Worm (Caenorhabditis elegans) whole organism, young adult: ENCODE measurements around the gene haf-1.

Source experiments
- D2030.7 ChIP-seq: fragments of 200-800 bp; sonication (Bioruptor generic); IDR thresholded peaks from 2 replicates; pipeline ENCODE4 v1.3.6; 2022; ENCODE audit warnings: missing genetic modification reagents, missing genetic modification characterization, missing compliant biosample characterization
- F23B12.7 ChIP-seq: sonication (generic microtip); optimal IDR thresholded peaks from 2 replicates; lab custom pipeline; 2017; ENCODE audit warnings: missing genetic modification characterization, mild to moderate bottlenecking, missing compliant biosample characterization, antibody characterized with exemption, moderate library complexity; ENCODE audit not compliant: insufficient read depth
- T07F8.4 ChIP-seq: sonication (generic microtip); optimal IDR thresholded peaks from 2 replicates; lab custom pipeline; 2016; ENCODE audit warnings: mild to moderate bottlenecking, missing genetic modification characterization, moderate library complexity, missing compliant biosample characterization
- Y79H2A.3 ChIP-seq: fragments of 200-800 bp; sonication (Bioruptor generic); conservative IDR thresholded peaks from 2 replicates; pipeline ENCODE4 v1.3.6; 2022; ENCODE audit warnings: missing genetic modification reagents, missing genetic modification characterization, missing compliant biosample characterization
- Y95B8A.8 ChIP-seq: fragments of 200-800 bp; sonication (Bioruptor generic); IDR thresholded peaks from 2 replicates; pipeline ENCODE4 v1.3.6; 2022; ENCODE audit warnings: missing genetic modification reagents, missing genetic modification characterization, missing compliant biosample characterization
- ZK185.1 ChIP-seq: sonication (generic microtip); optimal IDR thresholded peaks from 2 replicates; lab custom pipeline; 2016; ENCODE audit warnings: mild to moderate bottlenecking, missing genetic modification characterization, missing compliant biosample characterization; ENCODE audit not compliant: poor library complexity, severe bottlenecking
- attf-3 ChIP-seq: fragments of 200-800 bp; sonication (Bioruptor generic); conservative IDR thresholded peaks from 2 replicates; pipeline ENCODE4 v1.3.6; 2022; ENCODE audit warnings: missing genetic modification reagents, missing genetic modification characterization, missing compliant biosample characterization
- bed-1 ChIP-seq: fragments of 200-800 bp; sonication (Bioruptor generic); IDR thresholded peaks from 2 replicates; pipeline ENCODE4 v1.3.6; 2022; ENCODE audit warnings: missing genetic modification reagents, missing genetic modification characterization, missing compliant biosample characterization
- bed-2 ChIP-seq: fragments of 200-800 bp; sonication (Bioruptor generic); IDR thresholded peaks from 2 replicates; pipeline ENCODE4 v1.3.6; 2022; ENCODE audit warnings: missing genetic modification reagents, missing genetic modification characterization, missing compliant biosample characterization
- cebp-1 ChIP-seq, 2 experiments: fragments of 200-800 bp in 1 of 2; sonication (Bioruptor generic) in 1 of 2; sonication (generic microtip) in 1 of 2; IDR thresholded peaks in 1 of 2; optimal IDR thresholded peaks in 1 of 2; 2 replicates each; pipeline versions ENCODE4 v1.3.6 to Lab custom; 2017 to 2022; ENCODE audit warnings: missing compliant biosample characterization in 2 of 2, missing genetic modification characterization in 2 of 2, mild to moderate bottlenecking in 1 of 2, missing genetic modification reagents in 1 of 2, moderate library complexity in 1 of 2
- ceh-40 ChIP-seq: fragments of 200-800 bp; sonication (Bioruptor generic); IDR thresholded peaks from 2 replicates; pipeline ENCODE4 v1.3.6; 2022; ENCODE audit warnings: missing genetic modification characterization, missing compliant biosample characterization
- chd-7 ChIP-seq: sonication (generic microtip); optimal IDR thresholded peaks from 2 replicates; lab custom pipeline; 2016; ENCODE audit warnings: mild to moderate bottlenecking, missing genetic modification characterization, moderate library complexity, missing compliant biosample characterization
- die-1 ChIP-seq: sonication (generic microtip); optimal IDR thresholded peaks from 2 replicates; lab custom pipeline; 2016; ENCODE audit warnings: missing genotype, mild to moderate bottlenecking, missing genetic modification characterization, missing compliant biosample characterization
- dox-1 ChIP-seq: fragments of 200-800 bp; sonication (Bioruptor generic); IDR thresholded peaks from 2 replicates; pipeline ENCODE4 v1.3.6; 2022; ENCODE audit warnings: missing genetic modification reagents, missing genetic modification characterization, missing compliant biosample characterization
- dpl-1 ChIP-seq: fragments of 150-350 bp; optimal IDR thresholded peaks from 2 replicates; lab custom pipeline; 2014; ENCODE audit warnings: missing biosample characterization, missing genetic modification reagents, missing genetic modification characterization
- egl-18 ChIP-seq: fragments of 200-800 bp; sonication (Bioruptor generic); IDR thresholded peaks from 2 replicates; pipeline ENCODE4 v1.3.6; 2022; ENCODE audit warnings: missing genetic modification reagents, missing genetic modification characterization, missing compliant biosample characterization
- egl-44 ChIP-seq: fragments of 200-800 bp; sonication (Bioruptor generic); IDR thresholded peaks from 2 replicates; pipeline ENCODE4 v1.3.6; 2022; ENCODE audit warnings: missing genetic modification reagents, missing genetic modification characterization, missing compliant biosample characterization
- egrh-3 ChIP-seq: fragments of 200-800 bp; sonication (Bioruptor generic); IDR thresholded peaks from 2 replicates; pipeline ENCODE4 v1.3.6; 2022; ENCODE audit warnings: missing genetic modification reagents, missing genetic modification characterization, missing compliant biosample characterization
- hmg-1.2 ChIP-seq: fragments of 200-800 bp; sonication (Bioruptor generic); IDR thresholded peaks from 2 replicates; pipeline ENCODE4 v1.3.6; 2022; ENCODE audit warnings: missing genetic modification reagents, missing genetic modification characterization, missing compliant biosample characterization
- hmg-20 ChIP-seq: fragments of 200-800 bp; sonication (Bioruptor generic); IDR thresholded peaks from 2 replicates; pipeline ENCODE4 v1.3.6; 2022; ENCODE audit warnings: missing genetic modification reagents, missing genetic modification characterization, missing compliant biosample characterization
- lag-1 ChIP-seq: fragments of 200-800 bp; sonication (Bioruptor generic); IDR thresholded peaks from 2 replicates; pipeline ENCODE4 v1.3.6; 2022; ENCODE audit warnings: missing genetic modification reagents, missing genetic modification characterization, missing compliant biosample characterization
- lin-40 ChIP-seq: sonication (generic microtip); optimal IDR thresholded peaks from 2 replicates; lab custom pipeline; 2016; ENCODE audit warnings: missing genetic modification characterization, mild to moderate bottlenecking, missing compliant biosample characterization, missing genotype, missing genetic modification reagents
- lin-54 ChIP-seq: fragments of 200-800 bp; sonication (Bioruptor generic); optimal IDR thresholded peaks from 2 replicates; lab custom pipeline; 2018; ENCODE audit warnings: mild to moderate bottlenecking, missing genetic modification characterization, missing compliant biosample characterization
- madf-3 ChIP-seq: fragments of 200-800 bp; sonication (Bioruptor generic); IDR thresholded peaks from 2 replicates; pipeline ENCODE4 v1.3.6; 2022; ENCODE audit warnings: missing genetic modification reagents, missing genetic modification characterization, missing compliant biosample characterization
- mes-4 ChIP-seq: sonication (generic microtip); optimal IDR thresholded peaks from 2 replicates; lab custom pipeline; 2016; ENCODE audit warnings: missing genotype, missing genetic modification characterization, missing compliant biosample characterization
- mxl-1 ChIP-seq: sonication (generic microtip); optimal IDR thresholded peaks from 2 replicates; lab custom pipeline; 2016; ENCODE audit warnings: missing genetic modification characterization, missing compliant biosample characterization
- nhr-120 ChIP-seq: fragments of 200-800 bp; sonication (Bioruptor generic); IDR thresholded peaks from 2 replicates; pipeline ENCODE4 v1.3.6; 2022; ENCODE audit warnings: missing genetic modification characterization, missing compliant biosample characterization
- rcor-1 ChIP-seq: fragments of 200-800 bp; sonication (Bioruptor generic); IDR thresholded peaks from 2 replicates; pipeline ENCODE4 v1.3.6; 2022; ENCODE audit warnings: missing genetic modification reagents, missing genetic modification characterization, missing compliant biosample characterization
- snpc-1.3 ChIP-seq: sonication (generic microtip); optimal IDR thresholded peaks from 2 replicates; lab custom pipeline; 2017; ENCODE audit warnings: missing genetic modification characterization, mild to moderate bottlenecking, missing compliant biosample characterization, antibody characterized with exemption, moderate library complexity, missing genotype, missing genetic modification reagents; ENCODE audit not compliant: insufficient read depth
- somi-1 ChIP-seq: fragments of 200-800 bp; sonication (Bioruptor generic); optimal IDR thresholded peaks from 2 replicates; lab custom pipeline; 2018; ENCODE audit warnings: mild to moderate bottlenecking, missing genetic modification characterization, missing compliant biosample characterization
- unc-62 ChIP-seq: fragments of 150-350 bp; optimal IDR thresholded peaks from 2 replicates; lab custom pipeline; 2014; ENCODE audit warnings: missing biosample characterization, missing genetic modification reagents, missing genetic modification characterization
- ztf-18 ChIP-seq: sonication (generic microtip); optimal IDR thresholded peaks from 2 replicates; lab custom pipeline; 2016; ENCODE audit warnings: missing genotype, mild to moderate bottlenecking, missing genetic modification characterization, missing compliant biosample characterization
- ztf-22 ChIP-seq: fragments of 200-800 bp; sonication (Bioruptor generic); optimal IDR thresholded peaks from 2 replicates; lab custom pipeline; 2018; ENCODE audit warnings: mild to moderate bottlenecking, missing genetic modification characterization, moderate library complexity, missing compliant biosample characterization
- ztf-25 ChIP-seq: fragments of 200-800 bp; sonication (Bioruptor generic); IDR thresholded peaks from 2 replicates; pipeline ENCODE4 v1.3.6; 2022; ENCODE audit warnings: missing genetic modification reagents, missing genetic modification characterization, missing compliant biosample characterization
- ztf-26 ChIP-seq: sonication (generic microtip); optimal IDR thresholded peaks from 2 replicates; lab custom pipeline; 2017; ENCODE audit warnings: missing genetic modification characterization, missing compliant biosample characterization
- ztf-28 ChIP-seq: fragments of 200-800 bp; sonication (Bioruptor generic); IDR thresholded peaks from 2 replicates; pipeline ENCODE4 v1.3.6; 2022; ENCODE audit warnings: missing genetic modification reagents, missing genetic modification characterization, missing compliant biosample characterization

Gene haf-1

DNA sequence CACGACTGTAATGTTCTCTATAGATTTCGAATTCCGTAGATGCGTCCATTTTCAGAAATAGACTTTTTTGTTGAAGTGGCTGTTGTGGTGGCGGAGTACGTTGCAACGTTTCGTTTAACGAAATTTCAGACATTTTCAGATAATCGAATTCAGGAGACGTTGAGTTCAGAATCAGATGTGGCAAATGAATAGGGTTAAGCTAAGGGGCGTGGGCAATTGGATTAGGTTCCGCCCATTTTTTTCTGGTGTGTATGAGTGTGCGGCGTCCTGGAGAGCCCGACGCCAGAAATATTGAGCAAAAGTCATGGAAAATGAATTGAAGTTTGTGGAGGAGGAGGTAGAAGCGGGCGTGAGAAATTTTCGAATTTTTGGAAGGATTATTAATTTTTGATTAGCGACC, 37.1 kb downstream of the haf-1 start:
- TF ChIP-seq mxl-1 (tag; lab: Kevin White, UChicago) = no peak
- TF ChIP-seq egl-18 (GFP tag; lab: Robert Waterston, UW) = no peak
- TF ChIP-seq nhr-120 (GFP tag; lab: Robert Waterston, UW) = no peak
- no peak for TF ChIP-seq ztf-18 (tag; lab: Kevin White, UChicago)
- TF ChIP-seq somi-1 (GFP tag; lab: Kevin White, UChicago) = no peak
- TF ChIP-seq T07F8.4 = no peak
- TF ChIP-seq lag-1 = no peak
- no peak for TF ChIP-seq die-1
- TF ChIP-seq egrh-3 = no peak

ce11 chrIV:17417723-17418122, 41.5 kb downstream of the haf-1 start, which contains the start of gene npr-26:
TSS of gene npr-26 (minus strand) at chrIV:17417823.
- TF ChIP-seq ztf-22 (GFP tag; lab: Kevin White, UChicago) = no peak
- no peak for TF ChIP-seq lin-40 (tag; lab: Kevin White, UChicago)
- no peak for TF ChIP-seq hmg-1.2 (GFP tag; lab: Robert Waterston, UW)
- no peak for TF ChIP-seq bed-1 (GFP tag; lab: Robert Waterston, UW)
- no peak for TF ChIP-seq cebp-1 (GFP tag; IDR thresholded peaks at IDR 0.05; lab: Robert Waterston, UW)
- TF ChIP-seq cebp-1 (tag; optimal IDR thresholded peaks at IDR 0.05; lab: Kevin White, UChicago) = no peak
- TF ChIP-seq unc-62 = no peak
- TF ChIP-seq bed-2 = no peak
- no peak for TF ChIP-seq F23B12.7 (tag; lab: Kevin White, UChicago)
- no peak for TF ChIP-seq ceh-40 (GFP tag; lab: Robert Waterston, UW)
- TF ChIP-seq dpl-1 (GFP tag; lab: Kevin White, UChicago) = no peak
- no peak for TF ChIP-seq attf-3 (GFP tag; lab: Robert Waterston, UW)
- no peak for TF ChIP-seq egl-44 (GFP tag; lab: Robert Waterston, UW)
- no peak for TF ChIP-seq Y79H2A.3
- no peak for TF ChIP-seq mes-4 (tag; lab: Kevin White, UChicago)
- no peak for TF ChIP-seq Y95B8A.8 (GFP tag; lab: Robert Waterston, UW)
- TF ChIP-seq somi-1 (GFP tag; lab: Kevin White, UChicago) = no peak
- no peak for TF ChIP-seq hmg-20 (GFP tag; lab: Robert Waterston, UW)
- no peak for TF ChIP-seq lin-54 (GFP tag; lab: Kevin White, UChicago)
- no peak for TF ChIP-seq D2030.7 (GFP tag; lab: Robert Waterston, UW)

DNA sequence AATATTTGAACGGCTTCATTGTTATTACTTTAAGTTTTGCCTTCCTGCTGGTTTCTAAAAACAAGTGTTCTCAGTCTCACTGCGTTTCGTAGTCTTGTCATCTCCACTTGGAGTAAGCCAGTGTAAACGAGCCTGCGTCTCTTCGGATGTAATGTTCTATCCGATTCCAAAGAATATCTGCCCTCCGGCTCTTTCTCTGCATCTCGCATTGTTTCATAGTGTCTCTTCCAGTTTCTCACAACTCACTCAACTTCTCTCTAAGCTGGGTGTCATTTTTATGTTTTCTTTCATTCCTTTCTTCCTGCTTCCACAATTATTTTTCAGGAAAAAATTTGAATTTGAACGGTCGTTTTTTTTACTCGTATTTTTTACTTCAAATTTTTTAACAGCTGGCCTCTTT, 50.7 kb downstream of the haf-1 start:
- TF ChIP-seq snpc-1.3 (no peak), chd-7 (tag; lab: Kevin White, UChicago) (no peak), F23B12.7 (tag; lab: Kevin White, UChicago) (no peak), ZK185.1 (no peak), madf-3 (GFP tag; lab: Robert Waterston, UW) (no peak), rcor-1 (GFP tag; lab: Robert Waterston, UW) (no peak), ztf-25 (no peak), ztf-26 (tag; lab: Kevin White, UChicago) (no peak), dox-1 (GFP tag; lab: Robert Waterston, UW) (no peak)

- TF ChIP-seq ztf-28 (no peak), snpc-1.3 (no peak)
Measured at ce11 chrIV:17427423-17427822, 51.2 kb downstream of the haf-1 start, which contains the start of gene C06A12.3. TSS of gene C06A12.3 (plus strand) at chrIV:17427723.
